Fruit fly (Drosophila melanogaster) whole organism, embryonic: ENCODE data around the gene CG31294.

ENCODE experiments used
- Abd-B ChIP-seq: fragments of 200-800 bp; sonication (Bioruptor generic); optimal IDR thresholded peaks from 2 replicates; lab custom pipeline; 2018; ENCODE audit warnings: missing biosample characterization, mild to moderate bottlenecking, missing genetic modification characterization, moderate library complexity
- CG10209 ChIP-seq: fragments of 200-800 bp; sonication (Bioruptor generic); optimal IDR thresholded peaks from 3 replicates; lab custom pipeline; 2017; ENCODE audit warnings: missing biosample characterization, mild to moderate bottlenecking, missing genetic modification characterization, missing genetic modification reagents
- CG10543 ChIP-seq: fragments of 200-800 bp; sonication (Bioruptor generic); optimal IDR thresholded peaks from 3 replicates; lab custom pipeline; 2017; ENCODE audit warnings: missing biosample characterization, mild to moderate bottlenecking, missing genetic modification characterization, moderate library complexity
- CG13894 ChIP-seq: fragments of 200-800 bp; sonication (Bioruptor generic); optimal IDR thresholded peaks from 3 replicates; lab custom pipeline; 2018; ENCODE audit warnings: missing biosample characterization, mild to moderate bottlenecking, missing genetic modification characterization, moderate library complexity
- CG14710 ChIP-seq: fragments of 200-800 bp; sonication (Bioruptor generic); optimal IDR thresholded peaks from 3 replicates; lab custom pipeline; 2019; ENCODE audit warnings: missing biosample characterization, mild to moderate bottlenecking, missing genetic modification characterization, moderate library complexity
- CG15601 ChIP-seq: fragments of 200-800 bp; sonication (Bioruptor generic); optimal IDR thresholded peaks from 3 replicates; lab custom pipeline; 2019; ENCODE audit warnings: missing biosample characterization, mild to moderate bottlenecking, missing genetic modification characterization, moderate library complexity
- CG15696 ChIP-seq: fragments of 200-800 bp; sonication (Bioruptor generic); optimal IDR thresholded peaks from 2 replicates; lab custom pipeline; 2019; ENCODE audit warnings: missing biosample characterization, mild to moderate bottlenecking, missing genetic modification characterization, moderate library complexity
- CG1832 ChIP-seq: fragments of 200-800 bp; sonication (Bioruptor generic); optimal IDR thresholded peaks from 2 replicates; lab custom pipeline; 2017; ENCODE audit warnings: missing biosample characterization, mild to moderate bottlenecking, missing genetic modification characterization, inconsistent platforms
- CG2202 ChIP-seq: fragments of 200-800 bp; sonication (Bioruptor generic); optimal IDR thresholded peaks from 2 replicates; lab custom pipeline; 2018; ENCODE audit warnings: missing biosample characterization, mild to moderate bottlenecking, missing genetic modification characterization
- CG2678 ChIP-seq: fragments of 200-800 bp; sonication (Bioruptor generic); optimal IDR thresholded peaks from 3 replicates; lab custom pipeline; 2019; ENCODE audit warnings: missing biosample characterization, mild to moderate bottlenecking, missing genetic modification characterization, moderate library complexity
- CG3281 ChIP-seq: fragments of 200-800 bp; sonication (Bioruptor generic); optimal IDR thresholded peaks from 3 replicates; lab custom pipeline; 2017; ENCODE audit warnings: missing biosample characterization, mild to moderate bottlenecking, missing genetic modification characterization
- CG34224 ChIP-seq: fragments of 200-800 bp; sonication (Bioruptor generic); IDR thresholded peaks from 3 replicates; pipeline ENCODE4 v1.3.6; 2022; ENCODE audit warnings: missing biosample characterization, missing genetic modification characterization; ENCODE audit not compliant: partially characterized antibody
- CG34422 ChIP-seq: fragments of 200-800 bp; sonication (Bioruptor generic); IDR thresholded peaks from 3 replicates; pipeline ENCODE4 v1.3.6; 2022; ENCODE audit warnings: missing biosample characterization, missing genetic modification characterization
- CG7745 ChIP-seq: fragments of 200-800 bp; sonication (Bioruptor generic); optimal IDR thresholded peaks from 2 replicates; lab custom pipeline; 2018; ENCODE audit warnings: missing biosample characterization, mild to moderate bottlenecking, missing genetic modification characterization, moderate library complexity
- CG8359 ChIP-seq: fragments of 200-800 bp; sonication (Bioruptor generic); optimal IDR thresholded peaks from 2 replicates; lab custom pipeline; 2017; ENCODE audit warnings: missing biosample characterization, mild to moderate bottlenecking, missing genetic modification characterization, borderline replicate concordance
- CG9437 ChIP-seq: fragments of 200-800 bp; sonication (Bioruptor generic); optimal IDR thresholded peaks from 2 replicates; lab custom pipeline; 2018; ENCODE audit warnings: missing biosample characterization, mild to moderate bottlenecking, missing genetic modification characterization
- CG9817 ChIP-seq: fragments of 200-800 bp; sonication (Bioruptor generic); optimal IDR thresholded peaks from 2 replicates; lab custom pipeline; 2018; ENCODE audit warnings: missing biosample characterization, mild to moderate bottlenecking, missing genetic modification characterization, moderate library complexity
- Camta ChIP-seq: fragments of 200-800 bp; sonication (Bioruptor generic); optimal IDR thresholded peaks from 2 replicates; lab custom pipeline; 2016; ENCODE audit warnings: missing biosample characterization, missing genetic modification characterization
- Chrac-16 ChIP-seq: fragments of 200-800 bp; sonication (Bioruptor generic); optimal IDR thresholded peaks from 3 replicates; lab custom pipeline; 2016; ENCODE audit warnings: missing biosample characterization, missing genetic modification characterization
- CkIIα-i1 ChIP-seq: fragments of 200-800 bp; sonication (Bioruptor generic); IDR thresholded peaks from 2 replicates; pipeline ENCODE4 v1.3.6; 2022; ENCODE audit warnings: missing biosample characterization, missing genetic modification characterization
- CoRest ChIP-seq: fragments of 200-800 bp; sonication (Bioruptor generic); optimal IDR thresholded peaks from 3 replicates; lab custom pipeline; 2018; ENCODE audit warnings: missing biosample characterization, mild to moderate bottlenecking, missing genetic modification characterization, moderate library complexity
- D19B ChIP-seq: fragments of 200-800 bp; sonication (Bioruptor generic); optimal IDR thresholded peaks from 2 replicates; lab custom pipeline; 2017; ENCODE audit warnings: missing biosample characterization, mild to moderate bottlenecking, missing genetic modification characterization
- Deaf1 ChIP-seq: fragments of 200-800 bp; optimal IDR thresholded peaks from 3 replicates; lab custom pipeline; 2019; ENCODE audit warnings: missing biosample characterization, mild to moderate bottlenecking, missing genetic modification characterization, moderate library complexity
- Dll ChIP-seq: fragments of 200-800 bp; sonication (Bioruptor generic); IDR thresholded peaks from 4 replicates; pipeline ENCODE4 v1.3.6; 2022; ENCODE audit warnings: missing biosample characterization, missing genetic modification characterization; ENCODE audit not compliant: partially characterized antibody
- Hsf ChIP-seq: fragments of 200-800 bp; sonication (Bioruptor generic); optimal IDR thresholded peaks from 3 replicates; lab custom pipeline; 2016; ENCODE audit warnings: missing biosample characterization, missing genetic modification characterization
- MTF-1 ChIP-seq: fragments of 200-800 bp; sonication (Bioruptor generic); optimal IDR thresholded peaks from 2 replicates; lab custom pipeline; 2018; ENCODE audit warnings: missing biosample characterization, mild to moderate bottlenecking, missing genetic modification characterization, borderline replicate concordance
- Ravus ChIP-seq: fragments of 200-800 bp; sonication (Bioruptor generic); IDR thresholded peaks from 2 replicates; pipeline ENCODE4 v1.3.6; 2022; ENCODE audit warnings: missing biosample characterization, missing genetic modification characterization
- Taf1 ChIP-seq: fragments of 200-800 bp; sonication (Bioruptor generic); IDR thresholded peaks from 2 replicates; pipeline ENCODE4 v1.3.6; 2022; ENCODE audit warnings: missing biosample characterization, missing genetic modification characterization
- Usf ChIP-seq: fragments of 200-800 bp; sonication (Bioruptor generic); optimal IDR thresholded peaks from 2 replicates; lab custom pipeline; 2017; ENCODE audit warnings: missing genotype, missing biosample characterization, missing genetic modification characterization
- Vsx1 ChIP-seq: fragments of 200-800 bp; sonication (Bioruptor generic); optimal IDR thresholded peaks from 2 replicates; lab custom pipeline; 2017; ENCODE audit warnings: missing biosample characterization, mild to moderate bottlenecking, missing genetic modification characterization, missing genetic modification reagents
- amos ChIP-seq: fragments of 200-800 bp; sonication (Bioruptor generic); IDR thresholded peaks from 2 replicates; pipeline ENCODE4 v1.3.6; 2022; ENCODE audit warnings: missing biosample characterization, missing genetic modification characterization; ENCODE audit not compliant: partially characterized antibody
- aop ChIP-seq: fragments of 200-800 bp; sonication (Bioruptor generic); IDR thresholded peaks from 2 replicates; pipeline ENCODE4 v1.3.6; 2022; ENCODE audit warnings: missing biosample characterization, missing genetic modification characterization
- bsh ChIP-seq, 2 experiments: fragments of 200-800 bp; sonication (Bioruptor generic); optimal IDR thresholded peaks; 2 replicates each; lab custom pipeline; 2017 to 2018; ENCODE audit warnings: mild to moderate bottlenecking in 2 of 2, missing biosample characterization in 2 of 2, missing genetic modification characterization in 2 of 2, moderate library complexity in 1 of 2
- chm ChIP-seq: fragments of 200-800 bp; sonication (Bioruptor generic); IDR thresholded peaks from 2 replicates; pipeline ENCODE4 v1.3.6; 2022; ENCODE audit warnings: missing biosample characterization, missing genetic modification characterization
- en ChIP-seq: fragments of 200-800 bp; sonication (Bioruptor generic); optimal IDR thresholded peaks from 2 replicates; lab custom pipeline; 2016; ENCODE audit warnings: missing biosample characterization, missing genetic modification characterization
- exex ChIP-seq: fragments of 200-800 bp; sonication (Bioruptor generic); optimal IDR thresholded peaks from 4 replicates; lab custom pipeline; 2018; ENCODE audit warnings: missing biosample characterization, mild to moderate bottlenecking, missing genetic modification characterization, moderate library complexity
- fd96Cb ChIP-seq: fragments of 200-800 bp; sonication (Bioruptor generic); optimal IDR thresholded peaks from 2 replicates; lab custom pipeline; 2018; ENCODE audit warnings: missing biosample characterization, mild to moderate bottlenecking, missing genetic modification characterization, moderate library complexity
- ftz-f1 ChIP-seq: fragments of 200-800 bp; sonication (Bioruptor generic); optimal IDR thresholded peaks from 2 replicates; lab custom pipeline; 2016; ENCODE audit warnings: missing biosample characterization, missing genetic modification characterization
- ham ChIP-seq: fragments of 200-800 bp; sonication (Bioruptor generic); IDR thresholded peaks from 2 replicates; pipeline ENCODE4 v1.3.6; 2022; ENCODE audit warnings: missing biosample characterization, missing genetic modification characterization
- her ChIP-seq: fragments of 200-800 bp; sonication (Bioruptor generic); optimal IDR thresholded peaks from 2 replicates; lab custom pipeline; 2016; ENCODE audit warnings: missing biosample characterization, missing genetic modification characterization
- kni ChIP-seq: fragments of 200-800 bp; sonication (Bioruptor generic); optimal IDR thresholded peaks from 3 replicates; lab custom pipeline; 2017; ENCODE audit warnings: mild to moderate bottlenecking, missing biosample characterization, missing genetic modification reagents, missing genetic modification characterization
- pan ChIP-seq, 4 experiments: fragments of >200 bp in 3 of 4; fragments of 200-800 bp in 1 of 4; sonication (Bioruptor generic) in 1 of 4; optimal IDR thresholded peaks in 3 of 4; IDR thresholded peaks in 1 of 4; 2 replicates each; pipeline versions ENCODE4 v1.3.6 to Lab custom; 2017 to 2022; ENCODE audit warnings: missing biosample characterization in 2 of 4, missing genetic modification characterization in 2 of 4, mixed read lengths in 1 of 4
- pros ChIP-seq: fragments of 200-800 bp; sonication (Bioruptor generic); optimal IDR thresholded peaks from 3 replicates; lab custom pipeline; 2019; ENCODE audit warnings: missing biosample characterization, mild to moderate bottlenecking, missing genetic modification characterization, moderate library complexity
- ranshi ChIP-seq: fragments of 200-800 bp; sonication (Bioruptor generic); IDR thresholded peaks from 2 replicates; pipeline ENCODE4 v1.3.6; 2022; ENCODE audit warnings: missing biosample characterization, missing genetic modification characterization
- sens-2 ChIP-seq: fragments of 200-800 bp; sonication (Bioruptor generic); IDR thresholded peaks from 2 replicates; pipeline ENCODE4 v1.3.6; 2022; ENCODE audit warnings: missing biosample characterization, missing genetic modification characterization
- sna ChIP-seq: fragments of 200-800 bp; sonication (Bioruptor generic); IDR thresholded peaks from 2 replicates; pipeline ENCODE4 v1.3.6; 2022; ENCODE audit warnings: missing biosample characterization, missing genetic modification characterization; ENCODE audit not compliant: partially characterized antibody
- tin ChIP-seq: fragments of 200-800 bp; sonication (Bioruptor generic); optimal IDR thresholded peaks from 3 replicates; lab custom pipeline; 2016; ENCODE audit warnings: missing biosample characterization, missing genetic modification characterization
- toy ChIP-seq: fragments of 200-800 bp; sonication (Bioruptor generic); IDR thresholded peaks from 2 replicates; pipeline ENCODE4 v1.3.6; 2022; ENCODE audit warnings: missing biosample characterization, missing genetic modification characterization

Gene CG31294

DNA sequence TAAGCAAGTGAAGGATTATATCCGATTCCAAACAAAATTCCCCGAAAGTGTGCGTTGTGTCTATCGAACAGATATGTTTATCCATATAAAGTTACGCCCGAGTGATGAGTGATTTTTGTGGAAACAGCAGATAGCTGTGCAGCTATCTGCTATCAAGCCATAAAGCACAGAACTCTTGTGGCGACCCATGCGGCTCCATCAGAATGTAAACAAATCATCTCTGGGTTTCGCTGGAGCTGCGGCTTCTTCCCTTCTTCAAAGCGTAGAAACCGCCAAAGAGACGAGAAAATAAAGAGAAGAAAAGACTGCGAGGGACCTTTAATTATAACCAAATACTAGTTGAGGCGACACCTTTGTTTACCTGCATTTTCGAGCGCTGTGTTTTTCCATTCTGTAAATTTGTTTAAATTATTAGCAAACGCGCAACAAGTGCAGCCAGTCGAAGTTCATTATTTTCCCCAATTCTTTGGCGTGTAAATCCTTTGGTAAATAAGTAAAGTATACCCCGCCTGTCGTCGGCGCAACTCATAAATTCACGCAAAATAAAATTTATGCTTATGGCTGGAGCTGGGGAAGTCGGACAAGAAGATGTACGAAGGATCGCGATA, 49.4 kb downstream of the CG31294 start (continued):
- TF ChIP-seq Ravus (GFP tag; lab: Robert Waterston, UW) (no peak), MTF-1 (peak; percentile 13), CoRest (tag; lab: Kevin White, UChicago) (peak; percentile 1), sna (GFP tag; lab: Robert Waterston, UW) (no peak), ham (GFP tag; lab: Robert Waterston, UW) (no peak), chm (GFP tag; lab: Robert Waterston, UW) (peak; percentile 69), sens-2 (GFP tag; lab: Robert Waterston, UW) (no peak), Chrac-16 (GFP tag; lab: Kevin White, UChicago) (no peak), CG10209 (no peak), CG9817 (tag; lab: Kevin White, UChicago) (no peak), kni (peak; percentile 25), toy (GFP tag; lab: Robert Waterston, UW) (no peak), CkIIα-i1 (GFP tag; lab: Robert Waterston, UW) (no peak), Taf1 (GFP tag; lab: Robert Waterston, UW) (no peak), pan (optimal IDR thresholded peaks at IDR 0.05; lab: Kevin White, UChicago) (no peak), pan (GFP tag; optimal IDR thresholded peaks at IDR 0.05 in 1 of 2, IDR thresholded peaks at IDR 0.05 in 1 of 2) (peak in 1 of 2 experiments; percentile 9), en (GFP tag; lab: Kevin White, UChicago) (no peak), Dll (GFP tag; lab: Robert Waterston, UW) (no peak), Camta (no peak), Hsf (GFP tag; lab: Kevin White, UChicago) (no peak), ranshi (GFP tag; lab: Robert Waterston, UW) (no peak), aop (GFP tag; lab: Robert Waterston, UW) (no peak), Usf (no peak), CG2202 (tag; lab: Kevin White, UChicago) (peak; percentile 23), amos (GFP tag; lab: Robert Waterston, UW) (no peak), Deaf1 (tag; lab: Kevin White, UChicago) (no peak), CG9437 (no peak), tin (GFP tag; lab: Kevin White, UChicago) (no peak), pros (GFP tag; lab: Kevin White, UChicago) (no peak), CG2678 (tag; lab: Kevin White, UChicago) (no peak), CG7745 (tag; lab: Kevin White, UChicago) (peak; percentile 73), CG8359 (GFP tag; lab: Kevin White, UChicago) (no peak), CG14710 (tag; lab: Kevin White, UChicago) (peak; percentile 2), Abd-B (no peak), CG10543 (GFP tag; lab: Kevin White, UChicago) (no peak), CG13894 (tag; lab: Kevin White, UChicago) (no peak), CG15601 (tag; lab: Kevin White, UChicago) (peak; percentile 54), D19B (GFP tag; lab: Kevin White, UChicago) (no peak), CG3281 (GFP tag; lab: Kevin White, UChicago) (no peak), CG1832 (GFP tag; lab: Kevin White, UChicago) (no peak), ftz-f1 (GFP tag; lab: Kevin White, UChicago) (no peak), her (no peak), fd96Cb (tag; lab: Kevin White, UChicago) (no peak), exex (tag; lab: Kevin White, UChicago) (no peak), CG15696 (tag; lab: Kevin White, UChicago) (peak; percentile 60), bsh (GFP tag; optimal IDR thresholded peaks at IDR 0.05; lab: Kevin White, UChicago) (peak in 1 of 2 experiments; percentile 32), Vsx1 (GFP tag; lab: Kevin White, UChicago) (no peak), CG34422 (GFP tag; lab: Robert Waterston, UW) (no peak), CG34224 (no peak)
